Fruit fly (Drosophila melanogaster) whole organism, embryonic: ENCODE results near the gene ATPsynB.

Experiments used
- Atf6 ChIP-seq: fragments of 200-800 bp; sonication (Bioruptor generic); IDR thresholded peaks from 2 replicates; pipeline ENCODE4 v1.3.6; 2022; ENCODE audit warnings: missing biosample characterization, missing genetic modification characterization
- Bgb ChIP-seq: fragments of 200-800 bp; sonication (Bioruptor generic); IDR thresholded peaks from 2 replicates; pipeline ENCODE4 v1.3.6; 2022; ENCODE audit warnings: missing biosample characterization, missing genetic modification characterization; ENCODE audit not compliant: partially characterized antibody
- CG10274 ChIP-seq: fragments of 200-800 bp; sonication (Bioruptor generic); optimal IDR thresholded peaks from 3 replicates; lab custom pipeline; 2017; ENCODE audit warnings: missing biosample characterization, mild to moderate bottlenecking, missing genetic modification characterization
- CG10959 ChIP-seq: fragments of 200-800 bp; sonication (Bioruptor generic); IDR thresholded peaks from 2 replicates; pipeline ENCODE4 v1.3.6; 2022; ENCODE audit warnings: missing biosample characterization, missing genetic modification characterization
- CG10979 ChIP-seq: fragments of 200-800 bp; sonication (Bioruptor generic); optimal IDR thresholded peaks from 2 replicates; lab custom pipeline; 2018; ENCODE audit warnings: missing biosample characterization, mild to moderate bottlenecking, missing genetic modification characterization, moderate library complexity
- CG12236 ChIP-seq: fragments of 200-800 bp; sonication (Bioruptor generic); optimal IDR thresholded peaks from 2 replicates; lab custom pipeline; 2016; ENCODE audit warnings: missing biosample characterization, missing genetic modification characterization
- CG12659 ChIP-seq: fragments of 200-800 bp; sonication (Bioruptor generic); optimal IDR thresholded peaks from 3 replicates; lab custom pipeline; 2017; ENCODE audit warnings: mild to moderate bottlenecking, missing biosample characterization, missing genetic modification reagents, missing genetic modification characterization
- CG12744 ChIP-seq: fragments of 200-800 bp; sonication (Bioruptor generic); optimal IDR thresholded peaks from 2 replicates; lab custom pipeline; 2016; ENCODE audit warnings: missing biosample characterization, missing genetic modification characterization
- CG15011 ChIP-seq: fragments of 200-800 bp; sonication (Bioruptor generic); optimal IDR thresholded peaks from 3 replicates; lab custom pipeline; 2018; ENCODE audit warnings: missing biosample characterization, mild to moderate bottlenecking, missing genetic modification characterization
- CG17328 ChIP-seq: fragments of 200-800 bp; sonication (Bioruptor generic); IDR thresholded peaks from 2 replicates; pipeline ENCODE4 v1.3.6; 2022; ENCODE audit warnings: missing biosample characterization, missing genetic modification characterization
- CG17802 ChIP-seq: fragments of 200-800 bp; sonication (Bioruptor generic); optimal IDR thresholded peaks from 2 replicates; lab custom pipeline; 2018; ENCODE audit warnings: missing biosample characterization, mild to moderate bottlenecking, missing genetic modification characterization, moderate library complexity
- CG18599 ChIP-seq: fragments of 200-800 bp; sonication (Bioruptor generic); optimal IDR thresholded peaks from 3 replicates; lab custom pipeline; 2017; ENCODE audit warnings: missing biosample characterization, missing genetic modification characterization, mild to moderate bottlenecking, moderate library complexity, missing genetic modification reagents
- CG2116 ChIP-seq: fragments of 200-800 bp; sonication (Bioruptor generic); optimal IDR thresholded peaks from 3 replicates; lab custom pipeline; 2018; ENCODE audit warnings: missing biosample characterization, mild to moderate bottlenecking, missing genetic modification characterization
- CG2120 ChIP-seq: fragments of 200-800 bp; sonication (Bioruptor generic); optimal IDR thresholded peaks from 3 replicates; lab custom pipeline; 2016; ENCODE audit warnings: missing biosample characterization, missing genetic modification characterization
- CG2875 ChIP-seq: fragments of 200-800 bp; sonication (Bioruptor generic); optimal IDR thresholded peaks from 2 replicates; lab custom pipeline; 2017; ENCODE audit warnings: missing biosample characterization, mild to moderate bottlenecking, missing genetic modification characterization, missing genetic modification reagents
- CG3065 ChIP-seq: fragments of 200-800 bp; sonication (Bioruptor generic); optimal IDR thresholded peaks from 2 replicates; lab custom pipeline; 2016; ENCODE audit warnings: missing biosample characterization, missing genetic modification characterization
- CG3995 ChIP-seq: fragments of 200-800 bp; sonication (Bioruptor generic); optimal IDR thresholded peaks from 3 replicates; lab custom pipeline; 2016; ENCODE audit warnings: missing biosample characterization, missing genetic modification characterization
- CG4360 ChIP-seq: fragments of 200-800 bp; sonication (Bioruptor generic); IDR thresholded peaks from 2 replicates; pipeline ENCODE4 v1.3.6; 2022; ENCODE audit warnings: missing biosample characterization, missing genetic modification characterization
- CG5953 ChIP-seq: fragments of 200-800 bp; sonication (Bioruptor generic); IDR thresholded peaks from 2 replicates; pipeline ENCODE4 v1.3.6; 2022; ENCODE audit warnings: missing biosample characterization, missing genetic modification characterization
- CG9437 ChIP-seq: fragments of 200-800 bp; sonication (Bioruptor generic); optimal IDR thresholded peaks from 2 replicates; lab custom pipeline; 2018; ENCODE audit warnings: missing biosample characterization, mild to moderate bottlenecking, missing genetic modification characterization
- CG9609 ChIP-seq: fragments of 200-800 bp; sonication (Bioruptor generic); optimal IDR thresholded peaks from 3 replicates; lab custom pipeline; 2016; ENCODE audit warnings: missing biosample characterization, missing genetic modification characterization
- Dip2 ChIP-seq: fragments of 200-800 bp; sonication (Bioruptor generic); IDR thresholded peaks from 2 replicates; pipeline ENCODE4 v1.3.6; 2022; ENCODE audit warnings: missing biosample characterization, missing genetic modification characterization
- Ets65A ChIP-seq: fragments of 200-800 bp; sonication (Bioruptor generic); peaks from one replicate; lab custom pipeline; 2016; ENCODE audit warnings: missing biosample characterization, missing genetic modification characterization
- Fer3 ChIP-seq: fragments of 200-800 bp; sonication (Bioruptor generic); optimal IDR thresholded peaks from 2 replicates; lab custom pipeline; 2018; ENCODE audit warnings: missing biosample characterization, mild to moderate bottlenecking, missing genetic modification characterization, moderate library complexity
- HHEX ChIP-seq: fragments of 200-800 bp; sonication (Bioruptor generic); optimal IDR thresholded peaks from 3 replicates; lab custom pipeline; 2017; ENCODE audit warnings: missing biosample characterization, mild to moderate bottlenecking, missing genetic modification characterization, missing genetic modification reagents
- Hey ChIP-seq: fragments of 200-800 bp; sonication (Bioruptor generic); optimal IDR thresholded peaks from 3 replicates; lab custom pipeline; 2018; ENCODE audit warnings: missing biosample characterization, mild to moderate bottlenecking, missing genetic modification characterization
- Med ChIP-seq: fragments of 200-800 bp; sonication (Bioruptor generic); peaks from one replicate; lab custom pipeline; 2016; ENCODE audit warnings: missing biosample characterization, missing genetic modification characterization, mild to moderate bottlenecking, inconsistent platforms, moderate library complexity
- Mes4 ChIP-seq: fragments of 200-800 bp; sonication (Bioruptor generic); optimal IDR thresholded peaks from 2 replicates; lab custom pipeline; 2016; ENCODE audit warnings: missing biosample characterization, missing genetic modification characterization
- Mrtf ChIP-seq: fragments of 200-800 bp; sonication (Bioruptor generic); IDR thresholded peaks from 3 replicates; pipeline ENCODE4 v1.3.6; 2022; ENCODE audit warnings: missing biosample characterization, missing genetic modification characterization
- Nf-YB ChIP-seq: fragments of 200-800 bp; sonication (Bioruptor generic); optimal IDR thresholded peaks from 3 replicates; lab custom pipeline; 2019; ENCODE audit warnings: missing biosample characterization, mild to moderate bottlenecking, missing genetic modification characterization, moderate library complexity
- PHDP ChIP-seq: fragments of 200-800 bp; sonication (Bioruptor generic); optimal IDR thresholded peaks from 3 replicates; lab custom pipeline; 2018; ENCODE audit warnings: missing biosample characterization, mild to moderate bottlenecking, missing genetic modification characterization, moderate library complexity
- Pdp1 ChIP-seq, 2 experiments: fragments of 200-800 bp; sonication (Bioruptor generic); optimal IDR thresholded peaks; 3 replicates each; lab custom pipeline; 2016; ENCODE audit warnings: missing biosample characterization in 2 of 2, missing genetic modification characterization in 2 of 2, mild to moderate bottlenecking in 1 of 2, moderate library complexity in 1 of 2
- Poxn ChIP-seq: fragments of 200-800 bp; sonication (Bioruptor generic); IDR thresholded peaks from 2 replicates; pipeline ENCODE4 v1.3.6; 2022; ENCODE audit warnings: missing biosample characterization, missing genetic modification characterization
- abd-A ChIP-seq: fragments of 200-800 bp; sonication (Bioruptor generic); optimal IDR thresholded peaks from 3 replicates; lab custom pipeline; 2019; ENCODE audit warnings: missing biosample characterization, mild to moderate bottlenecking, missing genetic modification characterization, moderate library complexity
- crol ChIP-seq: fragments of 200-800 bp; sonication (Bioruptor generic); IDR thresholded peaks from 2 replicates; pipeline ENCODE4 v1.3.6; 2022; ENCODE audit warnings: missing biosample characterization, missing genetic modification characterization
- cwo ChIP-seq: fragments of 200-800 bp; sonication (Bioruptor generic); optimal IDR thresholded peaks from 3 replicates; lab custom pipeline; 2017; ENCODE audit warnings: missing biosample characterization, missing genetic modification characterization, mild to moderate bottlenecking, moderate library complexity, missing genetic modification reagents
- fd96Cb ChIP-seq: fragments of 200-800 bp; sonication (Bioruptor generic); optimal IDR thresholded peaks from 2 replicates; lab custom pipeline; 2018; ENCODE audit warnings: missing biosample characterization, mild to moderate bottlenecking, missing genetic modification characterization, moderate library complexity
- grau ChIP-seq: fragments of 200-800 bp; optimal IDR thresholded peaks from 3 replicates; lab custom pipeline; 2019; ENCODE audit warnings: missing biosample characterization, mild to moderate bottlenecking, missing genetic modification characterization, moderate library complexity
- gro ChIP-seq: fragments of 200-800 bp; sonication (Bioruptor generic); optimal IDR thresholded peaks from 2 replicates; lab custom pipeline; 2016; ENCODE audit warnings: missing biosample characterization, missing genetic modification characterization
- gsb-n ChIP-seq: fragments of 200-800 bp; sonication (Bioruptor generic); optimal IDR thresholded peaks from 3 replicates; lab custom pipeline; 2018; ENCODE audit warnings: missing biosample characterization, mild to moderate bottlenecking, missing genetic modification characterization
- jumu ChIP-seq: fragments of 200-800 bp; sonication (Bioruptor generic); optimal IDR thresholded peaks from 3 replicates; lab custom pipeline; 2016; ENCODE audit warnings: missing biosample characterization, missing genetic modification characterization
- mam ChIP-seq: fragments of 200-800 bp; sonication (Bioruptor generic); optimal IDR thresholded peaks from 3 replicates; lab custom pipeline; 2016; ENCODE audit warnings: missing biosample characterization, missing genetic modification characterization
- pb ChIP-seq: fragments of 200-800 bp; sonication (Bioruptor generic); optimal IDR thresholded peaks from 3 replicates; lab custom pipeline; 2016; ENCODE audit warnings: missing biosample characterization, missing genetic modification characterization
- prd ChIP-seq, 3 experiments: fragments of >200 bp in 2 of 3; fragments of 200-800 bp in 1 of 3; sonication (Bioruptor generic) in 1 of 3; optimal IDR thresholded peaks in 2 of 3; IDR thresholded peaks in 1 of 3; 2 replicates in 2 of 3; 3 replicates in 1 of 3; pipeline versions ENCODE4 v1.3.6 to Lab custom; 2017 to 2022; ENCODE audit warnings: missing biosample characterization in 1 of 3, missing genetic modification characterization in 1 of 3
- schlank ChIP-seq: fragments of 200-800 bp; sonication (Bioruptor generic); optimal IDR thresholded peaks from 2 replicates; lab custom pipeline; 2018; ENCODE audit warnings: missing biosample characterization, mild to moderate bottlenecking, missing genetic modification characterization
- sima ChIP-seq: fragments of 200-800 bp; sonication (Bioruptor generic); optimal IDR thresholded peaks from 2 replicates; lab custom pipeline; 2016; ENCODE audit warnings: missing biosample characterization, missing genetic modification characterization
- sisA ChIP-seq: fragments of 200-800 bp; sonication (Bioruptor generic); IDR thresholded peaks from 2 replicates; pipeline ENCODE4 v1.3.6; 2022; ENCODE audit warnings: missing biosample characterization, missing genetic modification characterization
- slp2 ChIP-seq: fragments of 200-800 bp; sonication (Bioruptor generic); optimal IDR thresholded peaks from 2 replicates; lab custom pipeline; 2016; ENCODE audit warnings: missing biosample characterization, missing genetic modification characterization
- sob ChIP-seq: fragments of 200-800 bp; sonication (Bioruptor generic); IDR thresholded peaks from 2 replicates; pipeline ENCODE4 v1.3.6; 2022; ENCODE audit warnings: missing biosample characterization, missing genetic modification characterization
- tup ChIP-seq: fragments of 200-800 bp; sonication (Bioruptor generic); optimal IDR thresholded peaks from 2 replicates; lab custom pipeline; 2016; ENCODE audit warnings: missing biosample characterization, mild to moderate bottlenecking, missing genetic modification characterization, moderate library complexity
- z ChIP-seq: fragments of 200-800 bp; sonication (Bioruptor generic); IDR thresholded peaks from 3 replicates; pipeline ENCODE4 v1.3.6; 2022; ENCODE audit warnings: missing biosample characterization, missing genetic modification characterization

Gene ATPsynB

DNA sequence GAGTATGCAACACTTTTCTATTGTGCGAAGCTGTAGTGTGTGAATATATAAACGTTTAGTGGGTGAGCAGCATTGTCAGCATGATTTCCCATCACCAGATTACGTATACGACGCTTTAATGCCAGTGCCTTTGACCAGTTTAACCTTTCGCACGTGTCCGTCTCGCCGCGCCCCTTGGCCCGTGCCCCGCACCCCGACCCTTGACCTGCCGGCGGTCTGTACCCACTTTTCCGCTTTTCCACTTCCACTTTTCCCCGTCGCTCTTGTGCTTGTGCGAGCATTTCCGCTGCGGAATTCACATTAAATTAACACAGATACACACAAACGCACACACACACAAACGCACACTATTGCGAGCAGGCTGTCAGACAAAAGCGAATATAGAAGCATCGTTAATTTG, 45.9 kb downstream of the ATPsynB start:
- TF ChIP-seq Hey (tag; lab: Kevin White, UChicago) = peak; percentile 18
- no peak for TF ChIP-seq Dip2 (GFP tag; lab: Robert Waterston, UW)
- no peak for TF ChIP-seq sima (GFP tag; lab: Kevin White, UChicago)
- peak; percentile 67 for TF ChIP-seq crol
- no peak for TF ChIP-seq tup (GFP tag; lab: Kevin White, UChicago)
- TF ChIP-seq CG17802 = no peak
- TF ChIP-seq gsb-n (tag; lab: Kevin White, UChicago) = no peak
- no peak for TF ChIP-seq mam (GFP tag; lab: Kevin White, UChicago)
- no peak for TF ChIP-seq CG2120 (GFP tag; lab: Kevin White, UChicago)
- TF ChIP-seq abd-A (tag; lab: Kevin White, UChicago) = peak; percentile 64
- no peak for TF ChIP-seq jumu (GFP tag; lab: Kevin White, UChicago)
- TF ChIP-seq CG4360 = no peak
- no peak for TF ChIP-seq CG12236 (GFP tag; lab: Kevin White, UChicago)
- no peak for TF ChIP-seq CG10274
- TF ChIP-seq Med = peak; percentile 60
- TF ChIP-seq gro (GFP tag; lab: Kevin White, UChicago) = no peak
- TF ChIP-seq schlank (tag; lab: Kevin White, UChicago) = no peak
- no peak for TF ChIP-seq HHEX
- TF ChIP-seq CG18599 = no peak
- TF ChIP-seq Ets65A = peak; percentile 53
- no peak for TF ChIP-seq Mrtf (GFP tag; lab: Robert Waterston, UW)
- TF ChIP-seq CG9437 (GFP tag; lab: Kevin White, UChicago) = no peak
- 0 out of 2 replicates have a peak, but pooled peaks have one; percentile 9 for TF ChIP-seq sob (GFP tag; lab: Robert Waterston, UW)
- TF ChIP-seq cwo (GFP tag; lab: Kevin White, UChicago) = peak; percentile 75
- TF ChIP-seq PHDP (tag; lab: Kevin White, UChicago) = no peak
- TF ChIP-seq Atf6 = no peak
- no peak for TF ChIP-seq Bgb (GFP tag; lab: Robert Waterston, UW)
- no peak for TF ChIP-seq CG2116 (GFP tag; lab: Kevin White, UChicago)
- TF ChIP-seq Pdp1 (GFP tag; optimal IDR thresholded peaks at IDR 0.05; lab: Kevin White, UChicago) = no peak
- no peak for TF ChIP-seq Mes4 (GFP tag; lab: Kevin White, UChicago)

dm6 chr3L:9776804-9777393, 47.1 kb downstream of the ATPsynB start:
- no peak for TF ChIP-seq pb
- TF ChIP-seq CG2875 = no peak
- TF ChIP-seq CG3995 (GFP tag; lab: Kevin White, UChicago) = peak; percentile 71
- no peak for TF ChIP-seq fd96Cb (tag; lab: Kevin White, UChicago)
- TF ChIP-seq z (GFP tag; lab: Robert Waterston, UW) = peak; percentile 32; the same call in 1 of the 3 replicates
- no peak for TF ChIP-seq CG10979
- TF ChIP-seq CG3065 = no peak
- no peak for TF ChIP-seq CG12659 (GFP tag; lab: Kevin White, UChicago)
- TF ChIP-seq sisA = no peak
- no peak for TF ChIP-seq CG15011
- TF ChIP-seq CG17328 (GFP tag; lab: Robert Waterston, UW) = no peak
- no peak for TF ChIP-seq Nf-YB (GFP tag; lab: Kevin White, UChicago)
- no peak for TF ChIP-seq CG5953 (GFP tag; lab: Robert Waterston, UW)
- TF ChIP-seq Fer3 (tag; lab: Kevin White, UChicago) = no peak
- TF ChIP-seq slp2 (GFP tag; lab: Kevin White, UChicago) = no peak
- TF ChIP-seq CG10959 (GFP tag; lab: Robert Waterston, UW) = no peak
- no peak for TF ChIP-seq grau (tag; lab: Kevin White, UChicago)
- TF ChIP-seq schlank (tag; lab: Kevin White, UChicago) = no peak
- no peak for TF ChIP-seq Poxn (GFP tag; lab: Robert Waterston, UW)
- TF ChIP-seq CG12744 (GFP tag; lab: Kevin White, UChicago) = no peak
- TF ChIP-seq prd (optimal IDR thresholded peaks at IDR 0.05; lab: Kevin White, UChicago) = no peak
- TF ChIP-seq prd (GFP tag; IDR thresholded peaks at IDR 0.05; lab: Robert Waterston, UW) = 0 out of 3 replicates have a peak, but pooled peaks have one; percentile 11
- no peak for TF ChIP-seq CG9609 (GFP tag; lab: Kevin White, UChicago)
